Fruit fly (Drosophila melanogaster) whole organism, prepupa: ENCODE measurements around the gene Hml.

ENCODE experiments used
- CG3032 ChIP-seq: fragments of 200-800 bp; optimal IDR thresholded peaks from 2 replicates; lab custom pipeline; 2019; ENCODE audit warnings: missing biosample characterization, mild to moderate bottlenecking, missing genetic modification characterization, moderate library complexity
- CG31627 ChIP-seq: fragments of 200-800 bp; sonication (Bioruptor generic); optimal IDR thresholded peaks from 3 replicates; lab custom pipeline; 2016; ENCODE audit warnings: missing biosample characterization, missing genetic modification characterization
- CG6792 ChIP-seq: fragments of 200-800 bp; sonication (Bioruptor generic); optimal IDR thresholded peaks from 3 replicates; lab custom pipeline; 2016; ENCODE audit warnings: missing biosample characterization, missing genetic modification characterization
- Eip78C ChIP-seq: fragments of 200-800 bp; sonication (Bioruptor generic); peaks from one replicate; lab custom pipeline; 2016; ENCODE audit warnings: missing biosample characterization, missing genetic modification characterization
- cyc ChIP-seq: fragments of 200-800 bp; sonication (Bioruptor generic); optimal IDR thresholded peaks from 3 replicates; lab custom pipeline; 2016; ENCODE audit warnings: missing biosample characterization, missing genetic modification characterization
- salr ChIP-seq, 2 experiments: fragments of 200-800 bp; sonication (Bioruptor generic); optimal IDR thresholded peaks; 3 replicates each; lab custom pipeline; 2016 to 2018; ENCODE audit warnings: missing biosample characterization in 2 of 2, missing genetic modification characterization in 2 of 2, mild to moderate bottlenecking in 1 of 2

- TF ChIP-seq salr (GFP tag; optimal IDR thresholded peaks at IDR 0.05; lab: Kevin White, UChicago) (no peak), Eip78C (GFP tag; lab: Kevin White, UChicago) (no peak), CG3032 (no peak), CG6792 (GFP tag; lab: Kevin White, UChicago) (no peak), CG31627 (peak; percentile 1), cyc (GFP tag; lab: Kevin White, UChicago) (no peak)
These were observed 562 bp upstream of the Hml start for dm6 chr3L:13845292-13845691.
